Worm (Caenorhabditis elegans) whole organism, L1 larva: ENCODE data around the gene wrt-5.
A peak's percentile ranks its signal among the peaks of the same experiment; 100 is the strongest.

Experiments used
- C16A3.4 ChIP-seq: fragments of 150-350 bp; optimal IDR thresholded peaks from 2 replicates; lab custom pipeline; 2014; ENCODE audit warnings: missing biosample characterization, missing genetic modification characterization
- F16B12.6 ChIP-seq: fragments of 150-350 bp; optimal IDR thresholded peaks from 2 replicates; lab custom pipeline; 2014; ENCODE audit warnings: missing biosample characterization, missing genetic modification characterization
- ceh-63 ChIP-seq: fragments of 200-800 bp; sonication (Bioruptor generic); optimal IDR thresholded peaks from 2 replicates; lab custom pipeline; 2018; ENCODE audit warnings: mild to moderate bottlenecking, missing genetic modification characterization, missing compliant biosample characterization
- ceh-8 ChIP-seq: fragments of 200-800 bp; sonication (Bioruptor generic); optimal IDR thresholded peaks from 2 replicates; lab custom pipeline; 2018; ENCODE audit warnings: mild to moderate bottlenecking, missing genetic modification characterization, moderate library complexity, missing compliant biosample characterization
- ceh-82 ChIP-seq, 3 experiments: fragments of 150-350 bp in 1 of 3; sonication (generic microtip) in 2 of 3; optimal IDR thresholded peaks; 2 replicates each; lab custom pipeline; 2014 to 2017; ENCODE audit warnings: missing biosample characterization in 3 of 3, missing genetic modification characterization in 3 of 3
- ceh-88 ChIP-seq: fragments of 200-800 bp; sonication (Bioruptor generic); IDR thresholded peaks from 2 replicates; pipeline ENCODE4 v1.3.6; 2022; ENCODE audit warnings: missing genetic modification characterization, missing compliant biosample characterization
- dsc-1 ChIP-seq: sonication (generic microtip); optimal IDR thresholded peaks from 2 replicates; lab custom pipeline; 2016; ENCODE audit warnings: mild to moderate bottlenecking, missing genetic modification characterization, missing compliant biosample characterization
- efl-1 ChIP-seq, 4 experiments: fragments of 150-350 bp; optimal IDR thresholded peaks in 3 of 4; peaks in 1 of 4; 1 replicate in 1 of 4; 2 replicates in 3 of 4; lab custom pipeline; 2014; ENCODE audit warnings: missing biosample characterization in 2 of 4, missing genetic modification characterization in 2 of 4, missing genetic modification reagents in 2 of 4
- efl-3 ChIP-seq: fragments of 200-800 bp; sonication (Bioruptor generic); optimal IDR thresholded peaks from 2 replicates; lab custom pipeline; 2018; ENCODE audit warnings: mild to moderate bottlenecking, missing genetic modification characterization, missing compliant biosample characterization
- egl-13 ChIP-seq: sonication (generic microtip); optimal IDR thresholded peaks from 2 replicates; lab custom pipeline; 2016; ENCODE audit warnings: missing genotype, missing genetic modification reagents, missing genetic modification characterization, missing compliant biosample characterization
- elt-2 ChIP-seq: sonication (generic microtip); optimal IDR thresholded peaks from 2 replicates; lab custom pipeline; 2016; ENCODE audit warnings: missing genetic modification characterization, mild to moderate bottlenecking, inconsistent platforms, missing compliant biosample characterization, missing genetic modification reagents
- ets-5 ChIP-seq: fragments of 200-800 bp; sonication (Bioruptor generic); IDR thresholded peaks from 2 replicates; pipeline ENCODE4 v1.3.6; 2022; ENCODE audit warnings: missing genetic modification characterization, missing compliant biosample characterization
- fkh-8 ChIP-seq: sonication (generic microtip); optimal IDR thresholded peaks from 2 replicates; lab custom pipeline; 2016; ENCODE audit warnings: mild to moderate bottlenecking, missing genetic modification characterization, missing compliant biosample characterization
- grh-1 ChIP-seq: fragments of 200-800 bp; sonication (Bioruptor generic); IDR thresholded peaks from 2 replicates; pipeline ENCODE4 v1.3.6; 2022; ENCODE audit warnings: missing genetic modification reagents, missing genetic modification characterization, missing compliant biosample characterization
- hlh-17 ChIP-seq: fragments of 200-800 bp; sonication (Bioruptor generic); optimal IDR thresholded peaks from 2 replicates; lab custom pipeline; 2018; ENCODE audit warnings: missing genetic modification characterization, mild to moderate bottlenecking, missing compliant biosample characterization, moderate library complexity, borderline replicate concordance
- hlh-4 ChIP-seq: sonication (generic microtip); optimal IDR thresholded peaks from 2 replicates; lab custom pipeline; 2016; ENCODE audit warnings: mild to moderate bottlenecking, missing genetic modification characterization, missing compliant biosample characterization
- hpl-2 ChIP-seq: fragments of 150-350 bp; optimal IDR thresholded peaks from 2 replicates; lab custom pipeline; 2014; ENCODE audit warnings: missing biosample characterization, missing genetic modification reagents, missing genetic modification characterization
- lin-35 ChIP-seq, 2 experiments: fragments of 150-350 bp; optimal IDR thresholded peaks; 2 replicates each; lab custom pipeline; 2014; ENCODE audit warnings: missing biosample characterization in 2 of 2, missing genetic modification characterization in 2 of 2, missing genetic modification reagents in 2 of 2
- lin-39 ChIP-seq: fragments of 150-350 bp; optimal IDR thresholded peaks from 2 replicates; lab custom pipeline; 2014; ENCODE audit warnings: missing biosample characterization, missing genetic modification reagents, missing genetic modification characterization
- lir-3 ChIP-seq: sonication (generic microtip); optimal IDR thresholded peaks from 2 replicates; lab custom pipeline; 2016; ENCODE audit warnings: mild to moderate bottlenecking, missing genetic modification characterization, moderate library complexity, missing compliant biosample characterization; ENCODE audit not compliant: poor library complexity
- lsy-2 ChIP-seq, 2 experiments: fragments of 150-350 bp; optimal IDR thresholded peaks; 2 replicates each; lab custom pipeline; 2014; ENCODE audit warnings: missing biosample characterization in 2 of 2, missing genetic modification characterization in 2 of 2
- mab-9 ChIP-seq: fragments of 200-800 bp; sonication (Bioruptor generic); IDR thresholded peaks from 2 replicates; pipeline ENCODE4 v1.3.6; 2022; ENCODE audit warnings: missing genetic modification reagents, missing genetic modification characterization, missing compliant biosample characterization
- mdl-1 ChIP-seq, 2 experiments: fragments of 150-350 bp; optimal IDR thresholded peaks; 2 replicates each; lab custom pipeline; 2014 to 2017; ENCODE audit warnings: missing biosample characterization in 2 of 2, missing genetic modification characterization in 2 of 2, inconsistent platforms in 1 of 2
- mef-2 ChIP-seq: fragments of 150-350 bp; optimal IDR thresholded peaks from 2 replicates; lab custom pipeline; 2014; ENCODE audit warnings: missing biosample characterization, missing genetic modification characterization
- nhr-11 ChIP-seq: fragments of 150-350 bp; optimal IDR thresholded peaks from 2 replicates; lab custom pipeline; 2014; ENCODE audit warnings: missing biosample characterization, missing genetic modification characterization
- nhr-12 ChIP-seq: sonication (generic microtip); optimal IDR thresholded peaks from 2 replicates; lab custom pipeline; 2017; ENCODE audit warnings: missing biosample characterization, missing genetic modification characterization
- nhr-28 ChIP-seq: fragments of 150-350 bp; optimal IDR thresholded peaks from 2 replicates; lab custom pipeline; 2014; ENCODE audit warnings: missing biosample characterization, missing genetic modification characterization
- nhr-47 ChIP-seq: sonication (generic microtip); optimal IDR thresholded peaks from 2 replicates; lab custom pipeline; 2016; ENCODE audit warnings: mild to moderate bottlenecking, missing genetic modification characterization, moderate library complexity, missing compliant biosample characterization
- nhr-77 ChIP-seq: fragments of 150-350 bp; optimal IDR thresholded peaks from 2 replicates; lab custom pipeline; 2014; ENCODE audit warnings: missing biosample characterization, missing genetic modification characterization
- nhr-84 ChIP-seq: sonication (generic microtip); optimal IDR thresholded peaks from 2 replicates; lab custom pipeline; 2017; ENCODE audit warnings: missing biosample characterization, missing genetic modification characterization
- nhr-85 ChIP-seq: sonication (generic microtip); peaks from one replicate; lab custom pipeline; 2016; ENCODE audit warnings: missing genetic modification characterization, inconsistent platforms, missing compliant biosample characterization
- nhr-90 ChIP-seq: sonication (generic microtip); optimal IDR thresholded peaks from 2 replicates; lab custom pipeline; 2016; ENCODE audit warnings: mild to moderate bottlenecking, missing genetic modification characterization, missing compliant biosample characterization; ENCODE audit not compliant: poor library complexity
- pag-3 ChIP-seq: sonication (generic microtip); optimal IDR thresholded peaks from 2 replicates; lab custom pipeline; 2017; ENCODE audit warnings: missing genetic modification characterization, mild to moderate bottlenecking, missing compliant biosample characterization, antibody characterized with exemption, borderline replicate concordance; ENCODE audit not compliant: insufficient read depth
- pax-3 ChIP-seq: fragments of 200-800 bp; sonication (Bioruptor generic); optimal IDR thresholded peaks from 2 replicates; lab custom pipeline; 2018; ENCODE audit warnings: mild to moderate bottlenecking, missing genetic modification characterization, moderate library complexity, missing compliant biosample characterization
- rnt-1 ChIP-seq: sonication (generic microtip); optimal IDR thresholded peaks from 2 replicates; lab custom pipeline; 2016; ENCODE audit warnings: mild to moderate bottlenecking, missing genetic modification characterization, moderate library complexity, missing compliant biosample characterization
- snpc-4 ChIP-seq: fragments of 150-350 bp; optimal IDR thresholded peaks from 2 replicates; lab custom pipeline; 2014; ENCODE audit warnings: missing biosample characterization, missing genetic modification characterization
- sox-4 ChIP-seq: sonication (generic microtip); optimal IDR thresholded peaks from 2 replicates; lab custom pipeline; 2016; ENCODE audit warnings: missing genetic modification characterization, missing compliant biosample characterization
- sptf-1 ChIP-seq: fragments of 150-350 bp; optimal IDR thresholded peaks from 2 replicates; lab custom pipeline; 2014; ENCODE audit warnings: missing biosample characterization, missing genetic modification characterization
- sup-37 ChIP-seq: fragments of 200-800 bp; sonication (Bioruptor generic); optimal IDR thresholded peaks from 2 replicates; lab custom pipeline; 2018; ENCODE audit warnings: mild to moderate bottlenecking, missing genetic modification characterization, missing compliant biosample characterization
- swsn-7 ChIP-seq: sonication (generic microtip); optimal IDR thresholded peaks from 2 replicates; lab custom pipeline; 2016; ENCODE audit warnings: missing genetic modification characterization, missing compliant biosample characterization
- tlp-1 ChIP-seq: fragments of 150-350 bp; optimal IDR thresholded peaks from 2 replicates; lab custom pipeline; 2014; ENCODE audit warnings: missing biosample characterization, missing genetic modification characterization
- unc-30 ChIP-seq: sonication (generic microtip); optimal IDR thresholded peaks from 2 replicates; lab custom pipeline; 2017; ENCODE audit warnings: missing biosample characterization, missing genetic modification characterization
- unc-62 ChIP-seq: fragments of 150-350 bp; optimal IDR thresholded peaks from 2 replicates; lab custom pipeline; 2014; ENCODE audit warnings: missing biosample characterization, missing genetic modification reagents, missing genetic modification characterization
- vab-15 ChIP-seq: sonication (generic microtip); optimal IDR thresholded peaks from 2 replicates; lab custom pipeline; 2017; ENCODE audit warnings: missing genotype, mild to moderate bottlenecking, missing genetic modification characterization, missing compliant biosample characterization
- xbp-1 ChIP-seq: sonication (generic microtip); optimal IDR thresholded peaks from 2 replicates; lab custom pipeline; 2016; ENCODE audit warnings: missing genetic modification characterization, missing compliant biosample characterization
- zag-1 ChIP-seq: fragments of 150-350 bp; optimal IDR thresholded peaks from 2 replicates; lab custom pipeline; 2014; ENCODE audit warnings: missing biosample characterization, missing genetic modification characterization
- zip-4 ChIP-seq: fragments of 200-800 bp; sonication (Bioruptor generic); optimal IDR thresholded peaks from 2 replicates; lab custom pipeline; 2018; ENCODE audit warnings: mild to moderate bottlenecking, missing genetic modification characterization, moderate library complexity, missing compliant biosample characterization
- ztf-11 ChIP-seq, 2 experiments: sonication (generic microtip); optimal IDR thresholded peaks; 2 replicates each; lab custom pipeline; 2016 to 2017; ENCODE audit warnings: missing genetic modification characterization in 2 of 2, missing biosample characterization in 1 of 2, missing compliant biosample characterization in 1 of 2
- ztf-4 ChIP-seq: fragments of 150-350 bp; optimal IDR thresholded peaks from 2 replicates; lab custom pipeline; 2014; ENCODE audit warnings: missing biosample characterization, missing genetic modification characterization

The wrt-5 gene

DNA sequence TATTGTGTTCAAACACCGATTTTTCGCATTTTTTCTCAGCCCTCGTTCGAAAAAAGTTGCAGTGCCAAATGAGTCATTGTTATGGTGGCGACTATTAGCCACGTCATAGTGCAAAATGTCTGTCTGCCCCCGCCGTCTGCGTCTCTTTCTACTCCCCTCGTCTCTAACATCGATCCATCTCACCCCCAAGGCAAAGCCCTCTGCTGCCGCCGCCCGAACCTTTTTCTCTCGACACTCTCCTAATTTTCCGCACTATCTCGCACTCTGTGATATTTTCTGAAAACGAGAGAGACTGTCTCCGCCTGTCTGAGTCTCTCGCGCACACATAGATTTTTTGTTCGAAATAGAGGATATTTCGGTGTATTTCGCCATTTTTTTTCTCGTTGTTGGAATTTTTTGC, 41.6 kb upstream of the wrt-5 start (continued):
- TF ChIP-seq pax-3 (tag; lab: Kevin White, UChicago) (peak; percentile 53), grh-1 (GFP tag; lab: Robert Waterston, UW) (peak; percentile 60; the same call in 1 of the 2 replicates), unc-30 (tag; lab: Kevin White, UChicago) (no peak), ceh-82 (tag; optimal IDR thresholded peaks at IDR 0.05; lab: Kevin White, UChicago) (peak; percentile 39 to 69 (median 67)), ztf-11 (tag; optimal IDR thresholded peaks at IDR 0.05; lab: Kevin White, UChicago) (peak in 1 of 2 experiments; percentile 45)

DNA sequence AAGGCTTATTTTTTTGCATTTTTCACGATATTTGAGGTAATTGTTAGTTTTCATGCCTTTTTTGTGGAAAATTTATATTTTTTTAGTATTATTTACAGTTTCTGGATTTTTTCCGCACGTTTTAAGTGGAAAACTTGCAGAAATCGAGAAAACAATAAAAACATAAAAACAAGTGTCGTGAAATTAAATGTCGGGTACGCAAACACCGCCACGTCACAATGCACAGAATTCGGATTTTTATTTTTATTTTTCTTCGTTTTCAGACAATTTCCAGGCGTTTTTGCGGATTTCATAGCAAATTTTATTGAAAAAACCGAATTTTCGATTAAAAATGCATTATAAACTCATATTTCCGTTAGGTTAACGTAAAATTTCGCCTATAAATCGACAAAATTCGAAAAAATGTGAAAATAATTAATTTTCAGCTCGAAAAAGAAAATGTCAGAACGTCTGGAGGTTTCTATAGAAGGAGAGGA, 34.4 kb upstream of the wrt-5 start, which contains the start of gene C35B1.2:
C35B1.2 (plus strand) TSS at position 426 of the 476 bp plus-strand sequence.
- no peak for TF ChIP-seq nhr-84 (tag; lab: Kevin White, UChicago)
- TF ChIP-seq pax-3 (tag; lab: Kevin White, UChicago) = no peak
- no peak for TF ChIP-seq nhr-12 (tag; lab: Kevin White, UChicago)
- no peak for TF ChIP-seq ceh-63 (GFP tag; lab: Kevin White, UChicago)
- no peak for TF ChIP-seq ceh-82 (tag; optimal IDR thresholded peaks at IDR 0.05; lab: Kevin White, UChicago)
- TF ChIP-seq ceh-88 = no peak
- TF ChIP-seq unc-62 (GFP tag; lab: Kevin White, UChicago) = no peak
- TF ChIP-seq snpc-4 (tag; lab: Kevin White, UChicago) = no peak
- TF ChIP-seq xbp-1 = peak; percentile 29
- TF ChIP-seq lin-39 (tag; lab: Kevin White, UChicago) = peak; percentile 28
- TF ChIP-seq sup-37 (GFP tag; lab: Kevin White, UChicago) = no peak
- no peak for TF ChIP-seq nhr-11 (tag; lab: Kevin White, UChicago)
- TF ChIP-seq swsn-7 (tag; lab: Kevin White, UChicago) = peak; percentile 24
- TF ChIP-seq ceh-8 (GFP tag; lab: Kevin White, UChicago) = no peak
- TF ChIP-seq ztf-11 (tag; optimal IDR thresholded peaks at IDR 0.05; lab: Kevin White, UChicago) = no peak
- TF ChIP-seq ets-5 = no peak
- TF ChIP-seq efl-3 = no peak
- no peak for TF ChIP-seq mdl-1 (tag; optimal IDR thresholded peaks at IDR 0.05; lab: Kevin White, UChicago)
- TF ChIP-seq mab-9 (GFP tag; lab: Robert Waterston, UW) = no peak
- no peak for TF ChIP-seq tlp-1 (tag; lab: Kevin White, UChicago)
- TF ChIP-seq lir-3 (tag; lab: Kevin White, UChicago) = no peak
- TF ChIP-seq lsy-2 (tag; optimal IDR thresholded peaks at IDR 0.05; lab: Kevin White, UChicago) = peak; percentile 43 to 48
- TF ChIP-seq hlh-17 (GFP tag; lab: Kevin White, UChicago) = no peak
- TF ChIP-seq zip-4 (GFP tag; lab: Kevin White, UChicago) = no peak
- no peak for TF ChIP-seq sptf-1 (tag; lab: Kevin White, UChicago)
- TF ChIP-seq zag-1 = no peak
- TF ChIP-seq nhr-47 (tag; lab: Kevin White, UChicago) = peak; percentile 43
- no peak for TF ChIP-seq nhr-28 (tag; lab: Kevin White, UChicago)
- no peak for TF ChIP-seq rnt-1 (tag; lab: Kevin White, UChicago)
- TF ChIP-seq mef-2 (tag; lab: Kevin White, UChicago) = no peak
- TF ChIP-seq fkh-8 (tag; lab: Kevin White, UChicago) = no peak
- no peak for TF ChIP-seq sox-4
- no peak for TF ChIP-seq nhr-90 (tag; lab: Kevin White, UChicago)
- TF ChIP-seq egl-13 (tag; lab: Kevin White, UChicago) = no peak
- no peak for TF ChIP-seq vab-15 (tag; lab: Kevin White, UChicago)
- no peak for TF ChIP-seq C16A3.4 (tag; lab: Kevin White, UChicago)
- TF ChIP-seq hlh-4 (tag; lab: Kevin White, UChicago) = no peak
- TF ChIP-seq efl-1 (optimal IDR thresholded peaks at IDR 0.05; lab: Kevin White, UChicago) = peak; percentile 31 to 55
- peak; percentile 36 to 88 for TF ChIP-seq efl-1 (GFP tag; optimal IDR thresholded peaks at IDR 0.05 in 1 of 2; lab: Kevin White, UChicago)
- no peak for TF ChIP-seq elt-2 (tag; lab: Kevin White, UChicago)
- peak; percentile 86 for TF ChIP-seq F16B12.6
- TF ChIP-seq dsc-1 (tag; lab: Kevin White, UChicago) = peak; percentile 29
- peak; percentile 63 for TF ChIP-seq nhr-85 (tag; lab: Kevin White, UChicago)
- TF ChIP-seq ztf-4 = no peak
- TF ChIP-seq nhr-77 (tag; lab: Kevin White, UChicago) = no peak
- peak in 1 of 2 experiments; percentile 17 for TF ChIP-seq lin-35 (GFP tag; optimal IDR thresholded peaks at IDR 0.05; lab: Kevin White, UChicago)
- TF ChIP-seq pag-3 (tag; lab: Kevin White, UChicago) = no peak
- no peak for TF ChIP-seq hpl-2 (GFP tag; lab: Kevin White, UChicago)
